Fruit fly (Drosophila melanogaster) whole organism, wandering third instar larva: ENCODE measurements around the gene repo.

Experiments
- CrebA ChIP-seq: fragments of 200-800 bp; sonication (Bioruptor generic); optimal IDR thresholded peaks from 2 replicates; lab custom pipeline; 2016; ENCODE audit warnings: missing biosample characterization, mild to moderate bottlenecking, missing genetic modification characterization, borderline replicate concordance
- Sp1 ChIP-seq: fragments of 200-800 bp; sonication (Bioruptor generic); optimal IDR thresholded peaks from 3 replicates; lab custom pipeline; 2019; ENCODE audit warnings: missing biosample characterization, mild to moderate bottlenecking, missing genetic modification characterization, moderate library complexity

dm6 chr3R:18242089-18242955 lies 6.3 kb downstream of the repo start, which contains the start of the genes CG7156 and 14-3-3epsilon:
- TF ChIP-seq Sp1 (GFP tag; lab: Kevin White, UChicago) (peak; percentile 42), CrebA (GFP tag; lab: Kevin White, UChicago) (no peak)
